Fruit fly (Drosophila melanogaster) whole organism, wandering third instar larva: ENCODE measurements around the gene yellow-f2.

Experiments
- Abd-B ChIP-seq: fragments of >200 bp; optimal IDR thresholded peaks from 2 replicates; lab custom pipeline; 2017; ENCODE audit warnings: missing biosample characterization, missing genetic modification characterization
- Dfd ChIP-seq: fragments of >200 bp; optimal IDR thresholded peaks from 2 replicates; lab custom pipeline; 2017; ENCODE audit warnings: missing biosample characterization, missing genetic modification characterization
- Jra ChIP-seq: sonication (Bioruptor generic); optimal IDR thresholded peaks from 2 replicates; lab custom pipeline; 2016; ENCODE audit warnings: missing biosample characterization, missing genetic modification characterization
- Sp1 ChIP-seq: fragments of 200-800 bp; sonication (Bioruptor generic); optimal IDR thresholded peaks from 3 replicates; lab custom pipeline; 2019; ENCODE audit warnings: missing biosample characterization, mild to moderate bottlenecking, missing genetic modification characterization, moderate library complexity
- Vsx2 ChIP-seq: fragments of 200-300, 225-300 bp; sonication (Bioruptor generic); optimal IDR thresholded peaks from 2 replicates; lab custom pipeline; 2018; ENCODE audit warnings: missing biosample characterization, missing genetic modification characterization; ENCODE audit not compliant: partially characterized antibody
- ey ChIP-seq: fragments of 200-800 bp; sonication (Bioruptor generic); optimal IDR thresholded peaks from 2 replicates; lab custom pipeline; 2016; ENCODE audit warnings: missing biosample characterization, missing genetic modification characterization
- h ChIP-seq: fragments of 200-800 bp; sonication (Bioruptor generic); optimal IDR thresholded peaks from 3 replicates; lab custom pipeline; 2016; ENCODE audit warnings: missing biosample characterization, mild to moderate bottlenecking, missing genetic modification characterization
- sage ChIP-seq: fragments of 200-800 bp; sonication (Bioruptor generic); optimal IDR thresholded peaks from 2 replicates; lab custom pipeline; 2016; ENCODE audit warnings: missing biosample characterization, mild to moderate bottlenecking, missing genetic modification characterization

- TF ChIP-seq Abd-B (GFP tag; lab: Kevin White, UChicago) (no peak), sage (GFP tag; lab: Kevin White, UChicago) (no peak), Jra (GFP tag; lab: Kevin White, UChicago) (no peak), ey (GFP tag; lab: Kevin White, UChicago) (no peak), h (GFP tag; lab: Kevin White, UChicago) (no peak), Dfd (GFP tag; lab: Kevin White, UChicago) (no peak), Sp1 (GFP tag; lab: Kevin White, UChicago) (no peak), Vsx2 (GFP tag; lab: Kevin White, UChicago) (no peak)
These were observed 31.5 kb downstream of the yellow-f2 start, which contains the start of gene Cyp304a1 for dm6 chr3R:12963491-12963890.
